Worm (Caenorhabditis elegans): Measurements from ENCODE around the gene Y43C5A.7.

- TF ChIP-seq snpc-4 (tag; optimal IDR thresholded peaks at IDR 0.05) (no peak), sem-2 (GFP tag; optimal IDR thresholded peaks at IDR 0.05) (no peak), lsy-2 (tag; optimal IDR thresholded peaks at IDR 0.05) (no peak), nhr-12 (tag; optimal IDR thresholded peaks at IDR 0.05) (no peak), elt-3 (tag; optimal IDR thresholded peaks at IDR 0.05) (no peak), bed-3 (GFP tag; optimal IDR thresholded peaks at IDR 0.05) (no peak), tbx-8 (GFP tag; optimal IDR thresholded peaks at IDR 0.05) (no peak), pha-4 (tag; optimal IDR thresholded peaks at IDR 0.05) (no peak)
Observed at ce11 chrIV:10313565-10313964, 36.5 kb downstream of the Y43C5A.7 start, which contains the start of gene acs-18.

Data from whole organism, mixed stage, embryonic.